Worm (Caenorhabditis elegans): ENCODE measurements around the gene kel-3.

Gene kel-3

ce11 chrIII:13429668-13430067 is 35.0 kb upstream of the kel-3 start, which contains the start of gene bli-5:
bli-5 (minus strand) TSS chrIII:13429768.
- TF ChIP-seq zip-8 (tag; optimal IDR thresholded peaks at IDR 0.05) = no peak
- TF ChIP-seq sem-2 (GFP tag; optimal IDR thresholded peaks at IDR 0.05) = no peak
- no peak for TF ChIP-seq ceh-43 (GFP tag; optimal IDR thresholded peaks at IDR 0.05)

- TF ChIP-seq ztf-11 (tag; optimal IDR thresholded peaks at IDR 0.05) (no peak), lsy-2 (tag; optimal IDR thresholded peaks at IDR 0.05) (no peak), sem-2 (GFP tag; optimal IDR thresholded peaks at IDR 0.05) (no peak)
These were observed 34.5 kb upstream of the kel-3 start, which contains the start of gene trf-1 for ce11 chrIII:13430162-13430561. trf-1 (plus strand) TSS chrIII:13430462.

- TF ChIP-seq mls-2 (tag; optimal IDR thresholded peaks at IDR 0.05) = no peak
- TF ChIP-seq nhr-237 (tag; optimal IDR thresholded peaks at IDR 0.05) = no peak
- TF ChIP-seq mab-5 (tag; optimal IDR thresholded peaks at IDR 0.05) = no peak
- no peak for TF ChIP-seq hlh-1 (tag; optimal IDR thresholded peaks at IDR 0.05)
- TF ChIP-seq blmp-1 (tag; optimal IDR thresholded peaks at IDR 0.05) = no peak
These were observed 30.2 kb upstream of the kel-3 start, which contains the start of gene F45G2.7 for ce11 chrIII:13434404-13434803. F45G2.7 (minus strand) TSS chrIII:13434504.

ce11 chrIII:13435570-13435969 is 29.1 kb upstream of the kel-3 start, which contains the start of gene F45G2.8:
F45G2.8 (minus strand) TSS chrIII:13435670.
- TF ChIP-seq drap-1 (GFP tag; optimal IDR thresholded peaks at IDR 0.05) (no peak), flh-1 (GFP tag; optimal IDR thresholded peaks at IDR 0.05) (no peak), unc-39 (tag; optimal IDR thresholded peaks at IDR 0.05) (no peak), nhr-2 (tag; optimal IDR thresholded peaks at IDR 0.05) (no peak), nhr-28 (tag; optimal IDR thresholded peaks at IDR 0.05) (no peak), mep-1 (tag; optimal IDR thresholded peaks at IDR 0.05) (no peak), lsy-2 (tag; optimal IDR thresholded peaks at IDR 0.05) (no peak), ztf-11 (tag; optimal IDR thresholded peaks at IDR 0.05) (no peak), nhr-12 (tag; optimal IDR thresholded peaks at IDR 0.05) (no peak), mls-2 (tag; optimal IDR thresholded peaks at IDR 0.05) (no peak), elt-3 (tag; optimal IDR thresholded peaks at IDR 0.05) (no peak), lin-13 (tag; optimal IDR thresholded peaks at IDR 0.05) (no peak), bed-3 (GFP tag; optimal IDR thresholded peaks at IDR 0.05) (no peak), unc-120 (tag; optimal IDR thresholded peaks at IDR 0.05; ENCODE audit: poor library complexity, severe bottlenecking) (no peak), blmp-1 (tag; optimal IDR thresholded peaks at IDR 0.05) (no peak), ceh-43 (GFP tag; optimal IDR thresholded peaks at IDR 0.05) (no peak), ces-1 (GFP tag; optimal IDR thresholded peaks at IDR 0.05) (no peak)

ce11 chrIII:13436843-13437242 is 27.8 kb upstream of the kel-3 start, which contains the start of gene F45G2.9:
F45G2.9 (minus strand) TSS chrIII:13436943.
- TF ChIP-seq cnd-1 (tag; optimal IDR thresholded peaks at IDR 0.05) (no peak), elt-3 (tag; optimal IDR thresholded peaks at IDR 0.05) (no peak), ceh-43 (GFP tag; optimal IDR thresholded peaks at IDR 0.05) (no peak), drap-1 (GFP tag; optimal IDR thresholded peaks at IDR 0.05) (no peak), zip-8 (tag; optimal IDR thresholded peaks at IDR 0.05) (no peak), ceh-83 (GFP tag; optimal IDR thresholded peaks at IDR 0.05) (no peak), M03D4.4 (tag; optimal IDR thresholded peaks at IDR 0.05) (no peak), unc-120 (tag; optimal IDR thresholded peaks at IDR 0.05; ENCODE audit: poor library complexity, severe bottlenecking) (no peak), blmp-1 (tag; optimal IDR thresholded peaks at IDR 0.05) (no peak), lin-13 (tag; optimal IDR thresholded peaks at IDR 0.05) (no peak), mab-5 (tag; optimal IDR thresholded peaks at IDR 0.05) (no peak), lsy-2 (tag; optimal IDR thresholded peaks at IDR 0.05) (no peak), nhr-2 (tag; optimal IDR thresholded peaks at IDR 0.05) (no peak), mls-2 (tag; optimal IDR thresholded peaks at IDR 0.05) (no peak), sptf-1 (tag; optimal IDR thresholded peaks at IDR 0.05) (no peak)

- TF ChIP-seq tbx-8 (GFP tag; optimal IDR thresholded peaks at IDR 0.05) (no peak), unc-39 (tag; optimal IDR thresholded peaks at IDR 0.05) (no peak), ceh-39 (tag; optimal IDR thresholded peaks at IDR 0.05) (no peak), nhr-237 (tag; optimal IDR thresholded peaks at IDR 0.05) (no peak), ces-1 (GFP tag; optimal IDR thresholded peaks at IDR 0.05) (no peak), sptf-1 (tag; optimal IDR thresholded peaks at IDR 0.05) (no peak), elt-1 (tag; optimal IDR thresholded peaks at IDR 0.05; ENCODE audit: borderline replicate concordance, insufficient read depth) (no peak), sem-2 (GFP tag; optimal IDR thresholded peaks at IDR 0.05) (no peak), nhr-2 (tag; optimal IDR thresholded peaks at IDR 0.05) (no peak), drap-1 (GFP tag; optimal IDR thresholded peaks at IDR 0.05) (no peak), mls-2 (tag; optimal IDR thresholded peaks at IDR 0.05) (no peak), ztf-11 (tag; optimal IDR thresholded peaks at IDR 0.05) (no peak), nhr-12 (tag; optimal IDR thresholded peaks at IDR 0.05) (no peak)
These were observed 25.2 kb upstream of the kel-3 start, which contains the start of gene ciao-2B for ce11 chrIII:13439415-13439814. ciao-2B (minus strand) TSS chrIII:13439544.

All from whole organism, mixed stage, embryonic.